Fruit fly (Drosophila melanogaster) Kc167 (cell line): ENCODE results near the gene pn.

Source experiments
- Sin3A ChIP-seq: fragments of >200 bp; optimal IDR thresholded peaks from 2 replicates; lab custom pipeline; 2018; ENCODE audit warnings: missing external identifiers
- h ChIP-seq: fragments of >200 bp; optimal IDR thresholded peaks from 3 replicates; lab custom pipeline; 2018; ENCODE audit warnings: missing external identifiers
- insv ChIP-seq: fragments of >200 bp; optimal IDR thresholded peaks from 3 replicates; lab custom pipeline; 2018; ENCODE audit warnings: missing external identifiers
- psq ChIP-seq: fragments of >200 bp; optimal IDR thresholded peaks from 2 replicates; lab custom pipeline; 2017; ENCODE audit warnings: missing external identifiers
- ttk ChIP-seq: sonication (Bioruptor generic); optimal IDR thresholded peaks from 2 replicates; lab custom pipeline; 2017; ENCODE audit warnings: missing external identifiers

dm6 chrX:2212327-2212820, 31.4 kb downstream of the pn start:
- no peak for TF ChIP-seq h (lab: Kevin White, UChicago)
- no peak for TF ChIP-seq psq (lab: Kevin White, UChicago)
- TF ChIP-seq insv (lab: Kevin White, UChicago), result no peak
- no peak for TF ChIP-seq Sin3A (lab: Kevin White, UChicago)
- no peak for TF ChIP-seq ttk (lab: Kevin White, UChicago)
